Worm (Caenorhabditis elegans): ENCODE data around the gene F09C6.10.

- no peak for TF ChIP-seq nhr-76 (tag; optimal IDR thresholded peaks at IDR 0.05)
- no peak for TF ChIP-seq daf-12 (tag; optimal IDR thresholded peaks at IDR 0.05)
- no peak for TF ChIP-seq ceh-20 (GFP tag; IDR thresholded peaks at IDR 0.05)
- TF ChIP-seq nhr-28 (tag; optimal IDR thresholded peaks at IDR 0.05): no peak
Observed at ce11 chrV:16911934-16912333, 4.0 kb downstream of the F09C6.10 start, which contains the start of gene nhr-116.

Measured in whole organism, L4 larva.